Worm (Caenorhabditis elegans): ENCODE data around the gene tif-1A.

DNA sequence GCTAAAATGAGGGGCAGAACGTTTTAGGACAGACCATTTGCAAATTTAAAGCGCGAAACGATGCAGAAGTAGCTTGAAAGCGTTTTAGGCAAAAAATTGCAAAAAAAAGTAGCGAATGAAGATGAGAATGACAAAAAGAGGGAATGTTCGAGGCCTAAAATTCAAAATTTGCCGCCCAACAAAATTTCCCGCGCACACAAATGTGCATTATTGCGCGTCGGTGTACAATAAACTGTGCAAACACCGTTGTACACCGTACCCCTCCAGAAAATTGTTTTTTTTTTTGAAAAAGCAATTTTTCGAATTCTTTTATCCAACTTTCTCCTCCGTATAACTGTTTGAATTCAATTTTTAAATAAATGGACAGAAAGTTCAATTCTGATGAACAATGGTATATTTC lies 15.9 kb upstream of the tif-1A start, which contains the start of gene snpc-3.4:
- TF ChIP-seq nhr-237 (tag; optimal IDR thresholded peaks at IDR 0.05) (no peak), ces-1 (GFP tag; optimal IDR thresholded peaks at IDR 0.05) (no peak), unc-39 (tag; optimal IDR thresholded peaks at IDR 0.05) (no peak), pha-4 (GFP tag; IDR thresholded peaks at IDR 0.05) (no peak), pha-4 (tag; optimal IDR thresholded peaks at IDR 0.05) (peak; percentile 36), ctbp-1 (GFP tag; IDR thresholded peaks at IDR 0.05) (0 out of 2 replicates have a peak, but pooled peaks have one; percentile 48), F26F4.8 (GFP tag; conservative IDR thresholded peaks at IDR 0.05) (no peak), nhr-76 (tag; optimal IDR thresholded peaks at IDR 0.05) (no peak), lsy-2 (tag; optimal IDR thresholded peaks at IDR 0.05) (peak; percentile 83 to 98)

All from whole organism, L4 larva.